Fruit fly (Drosophila melanogaster): ENCODE data around the gene CG7102.

DNA sequence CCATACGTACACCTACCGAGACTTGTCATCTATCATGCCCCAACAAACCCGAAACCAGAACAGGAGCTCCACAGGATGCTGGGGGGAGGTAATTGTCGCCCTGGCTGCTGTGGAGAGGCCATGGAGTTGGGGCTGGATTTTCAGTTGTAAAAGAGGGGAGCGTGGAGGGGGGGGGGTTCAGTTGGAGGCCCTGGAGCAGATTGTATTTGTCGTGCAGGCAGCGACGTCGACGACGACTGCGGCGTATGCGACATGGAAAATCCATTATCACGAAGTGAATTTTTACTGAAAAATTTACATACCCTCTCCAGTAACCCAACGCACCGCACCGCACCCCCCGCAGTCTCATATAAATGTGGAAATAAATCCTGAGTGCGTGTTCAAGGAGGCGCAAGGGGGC is 53.7 kb downstream of the CG7102 start:
- TF ChIP-seq psq (optimal IDR thresholded peaks at IDR 0.05) (no peak), Sin3A (optimal IDR thresholded peaks at IDR 0.05) (no peak), ttk (optimal IDR thresholded peaks at IDR 0.05) (no peak), Myc (optimal IDR thresholded peaks at IDR 0.05) (no peak), insv (optimal IDR thresholded peaks at IDR 0.05) (no peak)
